Worm (Caenorhabditis elegans): ENCODE data around the gene ppk-2.

Gene ppk-2

DNA sequence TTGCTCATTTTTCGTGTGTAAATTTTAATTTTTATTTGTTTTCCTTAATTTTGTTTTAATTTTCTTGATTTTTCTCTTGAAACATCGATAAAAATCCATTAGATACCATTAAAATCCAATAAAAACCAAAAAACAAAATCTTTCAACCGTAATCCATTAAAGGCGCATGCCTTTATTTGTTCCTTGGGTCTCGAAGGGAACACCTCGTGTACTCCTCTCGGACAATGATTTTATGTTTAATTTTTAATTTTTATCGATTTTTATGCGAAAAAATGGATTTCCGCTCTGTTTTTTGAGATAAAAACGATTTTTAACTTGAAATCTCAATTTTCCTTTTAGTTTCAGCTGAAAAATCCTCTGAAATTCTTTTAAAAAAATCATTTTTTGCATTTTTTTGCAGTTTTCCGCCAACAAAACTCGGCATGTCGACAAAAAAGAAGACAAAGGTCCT is at the start of gene ppk-2:
Gene ppk-2 (plus strand): TSS at position 401 of the 451 bp plus-strand sequence.
- no peak for TF ChIP-seq tra-4 (tag; optimal IDR thresholded peaks at IDR 0.05)
- no peak for TF ChIP-seq hnd-1 (tag; optimal IDR thresholded peaks at IDR 0.05)
- TF ChIP-seq ceh-36 (tag; optimal IDR thresholded peaks at IDR 0.05): no peak
- no peak for TF ChIP-seq tbx-11 (GFP tag; IDR thresholded peaks at IDR 0.05)
- TF ChIP-seq flt-1 (GFP tag; IDR thresholded peaks at IDR 0.05): no peak

DNA sequence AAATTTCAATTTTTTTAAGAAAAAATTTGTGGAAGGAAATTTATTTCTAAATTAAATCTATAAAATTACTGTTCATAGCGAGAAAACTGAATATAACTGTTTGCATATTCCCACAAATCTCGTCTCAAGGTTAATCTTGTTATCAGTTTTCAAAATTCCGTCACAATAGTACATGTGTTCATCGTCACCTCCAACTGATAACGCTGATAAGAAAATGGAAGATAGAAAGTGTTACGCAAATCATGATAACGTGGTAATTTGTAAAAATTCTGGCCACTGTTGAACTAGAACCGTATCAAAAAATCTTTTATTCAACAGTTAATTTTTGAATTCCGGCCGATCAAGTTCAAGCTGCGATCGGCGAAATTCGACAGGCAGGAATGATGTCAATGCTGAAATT is 48.7 kb upstream of the ppk-2 start:
- TF ChIP-seq ets-7 (tag; optimal IDR thresholded peaks at IDR 0.05): no peak
- TF ChIP-seq F13C5.2 (tag; optimal IDR thresholded peaks at IDR 0.05): no peak
- TF ChIP-seq hnd-1 (tag; optimal IDR thresholded peaks at IDR 0.05): no peak
- TF ChIP-seq ceh-36 (tag; optimal IDR thresholded peaks at IDR 0.05): no peak
- no peak for TF ChIP-seq flt-1 (GFP tag; IDR thresholded peaks at IDR 0.05)
- no peak for TF ChIP-seq tbx-37 (GFP tag; conservative IDR thresholded peaks at IDR 0.05)
- TF ChIP-seq hmbx-1 (tag; optimal IDR thresholded peaks at IDR 0.05): no peak

DNA sequence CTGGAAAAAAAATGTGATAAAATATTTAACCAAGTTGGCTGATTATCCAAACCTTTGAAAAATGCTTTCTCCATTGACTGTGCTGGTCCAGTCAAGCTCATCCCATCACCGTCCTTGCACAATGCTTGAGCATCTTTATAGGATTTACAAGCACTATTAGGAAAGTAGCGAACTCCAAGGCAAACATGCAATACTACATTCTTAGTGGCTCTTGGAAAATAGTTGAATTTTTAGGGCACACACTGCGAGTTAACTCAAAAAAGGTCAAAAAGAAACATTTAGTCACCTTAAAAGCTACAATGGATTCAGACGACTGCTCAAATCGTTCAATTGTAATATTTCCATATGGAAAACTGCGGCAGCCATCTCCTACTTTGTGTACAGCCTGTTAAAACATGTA is 48.0 kb upstream of the ppk-2 start, which contains the start of gene M01E10.3:
Gene M01E10.3 (minus strand): TSS at position 101 of the 400 bp plus-strand sequence.
- no peak for TF ChIP-seq B0310.2 (tag; optimal IDR thresholded peaks at IDR 0.05)
- TF ChIP-seq flt-1 (GFP tag; IDR thresholded peaks at IDR 0.05): no peak
- TF ChIP-seq aly-1 (tag; optimal IDR thresholded peaks at IDR 0.05): no peak
- no peak for TF ChIP-seq ceh-13 (GFP tag; optimal IDR thresholded peaks at IDR 0.05)
- no peak for TF ChIP-seq pes-1 (GFP tag; IDR thresholded peaks at IDR 0.05)
- no peak for TF ChIP-seq ama-1 (optimal IDR thresholded peaks at IDR 0.05)
- no peak for TF ChIP-seq scrt-1 (GFP tag; IDR thresholded peaks at IDR 0.05)
- TF ChIP-seq sea-1 (GFP tag; conservative IDR thresholded peaks at IDR 0.05): no peak
- TF ChIP-seq ets-7 (tag; optimal IDR thresholded peaks at IDR 0.05): no peak
- no peak for TF ChIP-seq tbx-11 (GFP tag; IDR thresholded peaks at IDR 0.05)
- no peak for TF ChIP-seq hnd-1 (tag; optimal IDR thresholded peaks at IDR 0.05)
- no peak for TF ChIP-seq F13C5.2 (tag; optimal IDR thresholded peaks at IDR 0.05)
- no peak for TF ChIP-seq ceh-36 (tag; optimal IDR thresholded peaks at IDR 0.05)
- no peak for TF ChIP-seq tra-4 (tag; optimal IDR thresholded peaks at IDR 0.05)
- no peak for TF ChIP-seq hmbx-1 (tag; optimal IDR thresholded peaks at IDR 0.05)
- no peak for TF ChIP-seq tbx-37 (GFP tag; conservative IDR thresholded peaks at IDR 0.05)
- no peak for TF ChIP-seq hmg-4 (GFP tag; optimal IDR thresholded peaks at IDR 0.05)

DNA sequence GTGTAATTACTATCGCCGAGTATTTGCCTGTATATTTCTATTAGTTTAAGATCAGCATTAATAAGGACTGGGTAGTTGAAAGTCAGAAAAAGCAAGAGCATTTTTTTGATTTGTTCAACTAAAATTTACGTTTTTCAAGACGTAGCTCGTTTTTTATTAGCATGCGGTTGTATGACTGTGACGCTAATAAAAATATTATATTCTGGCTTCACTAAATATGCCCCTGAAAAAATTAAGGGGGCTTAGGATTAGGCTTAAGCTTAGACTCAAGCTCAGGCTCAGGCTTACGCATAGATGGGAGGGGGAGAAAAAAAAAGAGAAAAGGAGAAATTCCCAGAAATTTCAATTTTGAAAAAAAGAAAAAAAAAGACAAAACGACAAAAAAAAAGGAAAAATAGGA is 44.5 kb upstream of the ppk-2 start, which contains the start of gene Y39A3A.2:
Gene Y39A3A.2 (minus strand): TSS at position 101 of the 400 bp plus-strand sequence.
- TF ChIP-seq tbx-37 (GFP tag; conservative IDR thresholded peaks at IDR 0.05) (no peak), flt-1 (GFP tag; IDR thresholded peaks at IDR 0.05) (no peak), hnd-1 (tag; optimal IDR thresholded peaks at IDR 0.05) (no peak), ets-7 (tag; optimal IDR thresholded peaks at IDR 0.05) (no peak), hmbx-1 (tag; optimal IDR thresholded peaks at IDR 0.05) (no peak), scrt-1 (GFP tag; IDR thresholded peaks at IDR 0.05) (no peak), F13C5.2 (tag; optimal IDR thresholded peaks at IDR 0.05) (no peak), pes-1 (GFP tag; IDR thresholded peaks at IDR 0.05) (no peak), B0310.2 (tag; optimal IDR thresholded peaks at IDR 0.05) (no peak), tbx-11 (GFP tag; IDR thresholded peaks at IDR 0.05) (no peak), aly-1 (tag; optimal IDR thresholded peaks at IDR 0.05) (no peak), ceh-36 (tag; optimal IDR thresholded peaks at IDR 0.05) (no peak), ceh-13 (GFP tag; optimal IDR thresholded peaks at IDR 0.05) (no peak), sea-1 (GFP tag; conservative IDR thresholded peaks at IDR 0.05) (no peak)

DNA sequence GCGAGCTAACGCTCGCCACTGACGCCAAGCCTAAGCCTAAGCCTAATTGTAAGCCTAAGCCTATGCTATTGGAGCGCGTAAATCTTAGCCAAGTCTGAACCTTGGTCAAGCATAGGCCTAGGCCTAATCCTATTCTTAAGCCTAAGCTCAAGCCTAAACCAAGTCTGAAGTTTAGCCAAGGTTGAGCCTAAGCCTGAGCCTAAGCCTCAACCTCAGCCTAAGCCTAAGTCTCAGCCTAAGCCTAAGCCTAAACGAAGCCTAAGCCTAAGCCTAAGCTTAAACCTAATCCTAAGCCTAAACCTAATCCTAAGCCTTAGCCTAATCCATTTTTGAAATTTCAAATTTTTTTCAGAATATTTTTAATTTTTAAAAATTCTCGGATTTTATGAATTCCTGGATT is 42.0 kb upstream of the ppk-2 start:
- no peak for TF ChIP-seq flt-1 (GFP tag; IDR thresholded peaks at IDR 0.05)
- TF ChIP-seq ceh-36 (tag; optimal IDR thresholded peaks at IDR 0.05): peak; percentile 81

DNA sequence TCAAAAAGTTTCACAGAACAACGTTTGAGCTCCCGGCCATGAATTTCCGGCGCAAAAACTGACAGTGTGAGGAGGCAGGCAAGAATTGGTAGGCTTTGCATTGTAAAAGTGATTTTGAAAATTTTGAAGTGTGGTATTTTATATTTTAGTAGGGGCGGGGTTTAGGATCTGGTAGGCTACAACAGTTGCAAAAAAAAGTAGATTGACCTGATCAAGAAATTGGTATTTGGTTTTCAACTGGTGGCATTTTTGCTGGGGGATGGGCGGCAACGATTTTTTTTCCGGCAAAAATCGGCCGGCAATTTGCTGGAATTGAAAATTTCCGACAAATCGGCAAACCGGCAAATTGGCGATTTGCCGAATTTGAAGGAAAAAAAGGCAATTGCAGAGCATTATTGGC is 41.2 kb upstream of the ppk-2 start, which contains the start of gene ins-16:
Gene ins-16 (minus strand): TSS at position 101 of the 400 bp plus-strand sequence.
- TF ChIP-seq hnd-1 (tag; optimal IDR thresholded peaks at IDR 0.05) (no peak), ama-1 (optimal IDR thresholded peaks at IDR 0.05) (no peak), tbx-37 (GFP tag; conservative IDR thresholded peaks at IDR 0.05) (no peak), ets-7 (tag; optimal IDR thresholded peaks at IDR 0.05) (no peak), hmbx-1 (tag; optimal IDR thresholded peaks at IDR 0.05) (no peak), tbx-11 (GFP tag; IDR thresholded peaks at IDR 0.05) (no peak), sea-1 (GFP tag; conservative IDR thresholded peaks at IDR 0.05) (no peak), B0310.2 (tag; optimal IDR thresholded peaks at IDR 0.05) (no peak), ceh-36 (tag; optimal IDR thresholded peaks at IDR 0.05) (no peak), flt-1 (GFP tag; IDR thresholded peaks at IDR 0.05) (no peak), pes-1 (GFP tag; IDR thresholded peaks at IDR 0.05) (no peak), scrt-1 (GFP tag; IDR thresholded peaks at IDR 0.05) (no peak), aly-1 (tag; optimal IDR thresholded peaks at IDR 0.05) (no peak), F13C5.2 (tag; optimal IDR thresholded peaks at IDR 0.05) (no peak), hmg-4 (GFP tag; optimal IDR thresholded peaks at IDR 0.05) (no peak), ceh-13 (GFP tag; optimal IDR thresholded peaks at IDR 0.05) (no peak), tra-4 (tag; optimal IDR thresholded peaks at IDR 0.05) (no peak)

DNA sequence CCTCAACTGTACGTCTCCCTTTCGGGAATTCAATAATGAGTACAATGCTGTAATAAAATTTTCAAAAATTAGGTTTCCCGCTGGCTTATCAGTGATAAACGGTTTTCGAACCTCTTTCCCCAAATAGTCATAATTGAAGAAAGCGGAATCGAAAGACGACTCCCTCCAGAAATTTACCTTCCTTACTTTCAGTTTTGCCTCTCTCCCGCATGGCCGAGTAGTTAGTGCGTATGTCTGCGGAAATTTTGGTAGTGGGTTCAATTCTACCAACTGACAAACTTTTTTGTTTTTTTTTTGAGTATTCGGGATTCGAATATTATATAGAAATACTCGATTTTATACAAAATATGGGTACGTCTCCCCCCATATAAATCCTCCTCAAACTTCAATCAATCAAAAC is 37.2 kb upstream of the ppk-2 start:
- TF ChIP-seq sea-1 (GFP tag; conservative IDR thresholded peaks at IDR 0.05): 0 out of 2 replicates have a peak, but pooled peaks have one; percentile 31

DNA sequence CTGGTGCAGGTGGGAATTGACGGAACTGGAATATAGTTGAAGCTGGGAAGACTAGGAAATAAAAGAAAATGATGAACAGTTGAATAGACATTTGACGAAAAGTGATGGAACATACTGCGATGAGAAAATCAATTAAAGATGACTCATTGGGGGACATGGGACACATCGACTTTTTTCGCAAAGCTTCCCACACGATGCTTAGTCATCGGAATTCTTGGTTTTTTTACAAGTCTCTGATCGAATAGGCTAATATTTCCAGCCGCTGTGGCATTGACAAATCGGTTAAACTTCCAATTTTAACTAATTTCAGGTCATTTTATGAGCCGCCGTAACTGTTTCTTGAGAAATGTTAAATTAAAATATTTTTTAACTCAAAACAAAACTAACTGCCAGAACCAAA is 33.8 kb upstream of the ppk-2 start, which contains the start of gene Y39A3A.3:
Gene Y39A3A.3 (minus strand): TSS at position 101 of the 400 bp plus-strand sequence.
- no peak for TF ChIP-seq B0310.2 (tag; optimal IDR thresholded peaks at IDR 0.05)
- no peak for TF ChIP-seq hmg-4 (GFP tag; optimal IDR thresholded peaks at IDR 0.05)

Measured in whole organism, early embryonic.